Worm (Caenorhabditis elegans): ENCODE data around the gene F56B3.6.

The F56B3.6 gene

DNA sequence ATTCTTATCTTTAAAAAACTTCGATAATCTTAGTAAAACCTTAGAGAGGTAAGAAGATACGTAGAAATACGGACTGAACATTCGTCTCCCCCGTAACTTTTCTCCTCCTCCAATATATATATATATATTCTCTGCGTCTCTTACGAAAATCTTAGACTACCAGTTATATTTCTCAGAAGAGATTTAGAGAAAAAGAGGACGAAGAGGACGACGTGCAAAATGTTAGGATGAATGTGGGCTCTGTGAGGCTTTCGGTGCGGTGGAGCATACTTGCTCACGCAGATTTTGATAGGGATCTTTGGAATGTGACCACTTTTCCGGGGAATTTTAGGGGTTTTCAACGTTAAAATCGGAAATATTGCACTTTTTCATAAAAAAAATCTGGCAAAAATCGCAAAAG lies 40.6 kb downstream of the F56B3.6 start (continued):
- TF ChIP-seq ref-2 (tag; optimal IDR thresholded peaks at IDR 0.05) (no peak), ceh-9 (tag; optimal IDR thresholded peaks at IDR 0.05) (no peak), hlh-6 (tag; optimal IDR thresholded peaks at IDR 0.05) (no peak), ceh-2 (tag; optimal IDR thresholded peaks at IDR 0.05) (no peak), C38D4.7 (GFP tag; optimal IDR thresholded peaks at IDR 0.05) (no peak), ceh-18 (tag; optimal IDR thresholded peaks at IDR 0.05) (no peak), F13H6.1 (tag; optimal IDR thresholded peaks at IDR 0.05) (no peak), C08G9.2 (tag; optimal IDR thresholded peaks at IDR 0.05) (no peak), pha-4 (tag; optimal IDR thresholded peaks at IDR 0.05) (no peak), unc-86 (tag; optimal IDR thresholded peaks at IDR 0.05) (no peak), pqm-1 (tag; optimal IDR thresholded peaks at IDR 0.05) (no peak), K02D7.2 (tag; optimal IDR thresholded peaks at IDR 0.05) (no peak)

DNA sequence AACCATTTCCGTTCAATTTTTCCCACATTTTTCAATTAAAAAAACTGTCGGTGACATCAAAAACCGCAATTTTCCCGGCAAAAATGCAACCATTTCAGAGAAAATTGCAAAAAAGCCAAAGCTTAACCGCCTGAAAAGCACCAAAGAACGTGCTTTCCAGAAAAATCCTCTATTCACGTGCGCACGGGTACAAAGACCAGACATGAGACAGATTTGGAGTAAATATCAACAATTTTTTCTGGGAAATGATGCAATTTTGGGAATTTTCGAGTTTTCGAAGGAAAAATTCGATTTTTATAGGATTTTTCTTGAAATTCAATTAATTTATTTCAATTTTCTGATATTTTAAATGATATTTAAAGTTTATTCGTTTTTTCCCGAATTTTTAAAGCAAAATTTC lies 41.3 kb downstream of the F56B3.6 start:
- TF ChIP-seq nhr-232 (tag; optimal IDR thresholded peaks at IDR 0.05) (no peak), Y22D7AL.16 (tag; optimal IDR thresholded peaks at IDR 0.05) (no peak), ceh-2 (tag; optimal IDR thresholded peaks at IDR 0.05) (no peak), C38D4.7 (GFP tag; optimal IDR thresholded peaks at IDR 0.05) (no peak), ceh-6 (GFP tag; optimal IDR thresholded peaks at IDR 0.05) (no peak), ttx-3 (tag; optimal IDR thresholded peaks at IDR 0.05) (no peak), hlh-15 (tag; optimal IDR thresholded peaks at IDR 0.05) (no peak), madf-2 (tag; optimal IDR thresholded peaks at IDR 0.05) (no peak), F13H6.1 (tag; optimal IDR thresholded peaks at IDR 0.05) (no peak), fkh-6 (tag; optimal IDR thresholded peaks at IDR 0.05) (no peak), ama-1 (optimal IDR thresholded peaks at IDR 0.05) (no peak), T23F11.4 (GFP tag; optimal IDR thresholded peaks at IDR 0.05) (no peak), tbx-2 (tag; optimal IDR thresholded peaks at IDR 0.05) (no peak), syd-9 (tag; optimal IDR thresholded peaks at IDR 0.05) (no peak)

DNA sequence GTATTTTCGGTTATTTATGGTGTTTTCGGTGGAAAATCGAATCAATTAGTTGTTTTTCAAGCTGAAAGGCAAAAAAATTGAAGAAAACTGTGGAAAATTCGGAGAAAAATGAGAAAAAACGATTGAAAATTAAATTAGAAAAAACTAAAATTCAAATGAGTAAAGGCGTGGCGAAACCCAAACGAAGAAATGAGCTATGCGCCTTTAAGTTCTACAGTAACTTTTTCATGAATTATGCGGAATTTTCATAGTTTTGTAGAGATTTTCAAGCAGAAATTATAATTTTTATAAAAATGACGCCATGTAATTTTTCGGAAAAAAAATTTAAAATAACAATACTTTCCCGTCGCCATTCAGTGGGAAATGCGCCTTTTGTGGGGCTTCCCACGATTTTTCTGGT lies 41.8 kb downstream of the F56B3.6 start:
- TF ChIP-seq ceh-24 (tag; optimal IDR thresholded peaks at IDR 0.05) (no peak), pat-9 (tag; optimal IDR thresholded peaks at IDR 0.05) (no peak), fax-1 (tag; optimal IDR thresholded peaks at IDR 0.05) (no peak), elt-4 (tag; optimal IDR thresholded peaks at IDR 0.05) (no peak), npax-4 (tag; optimal IDR thresholded peaks at IDR 0.05) (no peak), dmd-4 (tag; optimal IDR thresholded peaks at IDR 0.05; ENCODE audit: borderline replicate concordance) (no peak), hlh-30 (tag; optimal IDR thresholded peaks at IDR 0.05; ENCODE audit: insufficient read depth) (no peak), ceh-18 (tag; optimal IDR thresholded peaks at IDR 0.05) (no peak), hlh-13 (GFP tag; optimal IDR thresholded peaks at IDR 0.05) (no peak), zip-5 (tag; optimal IDR thresholded peaks at IDR 0.05) (no peak)

DNA sequence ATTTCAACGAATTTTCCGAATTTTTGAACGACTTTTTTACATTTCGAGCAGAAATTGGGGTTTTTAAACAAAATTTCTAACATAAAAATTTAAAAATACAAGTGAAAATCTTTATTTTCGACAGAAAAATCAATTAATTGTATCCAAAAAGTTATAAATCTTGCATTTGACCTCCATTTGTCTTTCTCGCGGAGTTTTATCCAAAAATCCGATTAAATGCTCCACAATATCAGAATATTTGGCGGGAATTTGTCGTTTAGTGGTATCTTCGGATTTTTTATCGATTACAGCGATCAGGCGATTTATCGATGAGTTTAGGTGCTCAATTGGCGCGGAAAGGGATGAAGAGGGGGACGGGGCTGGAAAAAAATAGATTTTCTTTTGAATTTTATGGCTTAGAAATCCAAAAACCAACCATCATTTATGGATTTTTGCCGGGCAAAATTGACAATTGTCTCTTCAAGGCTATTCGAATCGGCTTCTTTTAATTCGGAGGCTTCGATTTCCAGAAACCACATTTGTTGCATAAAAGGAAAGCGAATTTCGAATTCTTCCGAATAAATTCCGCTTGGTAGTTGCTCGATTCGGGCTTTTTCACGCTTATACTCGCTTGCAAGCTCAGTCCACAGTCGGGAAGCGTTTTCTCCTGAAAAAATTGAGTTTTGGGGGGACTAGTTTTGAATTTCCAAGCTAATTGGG lies 42.6 kb downstream of the F56B3.6 start:
- no peak for TF ChIP-seq ceh-18 (tag; optimal IDR thresholded peaks at IDR 0.05)

DNA sequence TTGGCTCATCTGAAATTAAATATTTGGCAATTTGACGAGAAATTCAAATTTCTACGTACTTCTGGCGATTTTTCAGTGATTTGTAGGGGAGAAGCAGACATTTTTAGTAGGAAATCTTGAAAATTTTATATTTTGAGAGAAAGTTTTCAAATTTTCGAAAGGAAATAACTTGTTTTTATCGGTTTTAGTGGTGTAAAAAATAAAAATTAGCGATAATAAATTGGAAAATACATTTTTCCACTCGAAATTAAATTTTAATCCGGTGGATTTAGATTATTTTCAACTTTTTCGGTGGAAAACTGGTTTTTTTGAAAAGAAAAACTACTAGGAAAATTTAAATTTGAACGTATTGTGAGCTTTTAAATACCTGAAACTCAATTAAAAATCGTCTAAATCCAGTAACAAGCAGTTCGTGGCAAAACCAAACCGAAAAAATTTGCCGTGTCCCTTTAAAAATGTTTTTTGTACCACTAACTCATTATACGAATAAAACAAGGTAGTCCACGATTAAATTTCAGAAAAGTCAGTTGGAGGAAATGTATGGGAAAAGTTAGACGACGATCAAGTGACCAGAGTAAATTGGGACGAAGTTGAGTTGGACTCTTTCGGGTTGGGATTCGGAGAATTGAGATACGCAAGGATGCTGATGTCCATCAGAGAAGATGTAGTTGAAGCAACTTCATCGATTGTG lies 44.1 kb downstream of the F56B3.6 start, which contains the start of the genes madf-1 and Y55F3BR.10:
madf-1 (minus strand) TSS at position 101 of the 691 bp plus-strand sequence.
Y55F3BR.10 (plus strand) TSS at position 641 of the 691 bp plus-strand sequence.
- TF ChIP-seq dve-1 (tag; optimal IDR thresholded peaks at IDR 0.05) (no peak), hlh-6 (tag; optimal IDR thresholded peaks at IDR 0.05) (no peak)
